Worm (Caenorhabditis elegans) whole organism, L2 larva: ENCODE data around the gene ntl-3.

Experiments
- ZK546.5 ChIP-seq: sonication (generic microtip); optimal IDR thresholded peaks from 2 replicates; lab custom pipeline; 2017; ENCODE audit warnings: missing biosample characterization, missing genetic modification characterization
- aly-2 ChIP-seq: fragments of 150-350 bp; optimal IDR thresholded peaks from 2 replicates; lab custom pipeline; 2014; ENCODE audit warnings: missing biosample characterization, missing genetic modification characterization
- ceh-82 ChIP-seq: fragments of 150-350 bp; optimal IDR thresholded peaks from 2 replicates; lab custom pipeline; 2014; ENCODE audit warnings: missing biosample characterization, missing genetic modification characterization
- gmeb-1 ChIP-seq: fragments of 150-350 bp; optimal IDR thresholded peaks from 2 replicates; lab custom pipeline; 2014; ENCODE audit warnings: missing biosample characterization, missing genetic modification characterization
- lsy-2 ChIP-seq, 2 experiments: fragments of 150-350 bp in 1 of 2; sonication (generic microtip) in 1 of 2; optimal IDR thresholded peaks; 2 replicates each; lab custom pipeline; 2014 to 2017; ENCODE audit warnings: missing biosample characterization in 2 of 2, missing genetic modification characterization in 2 of 2
- nhr-237 ChIP-seq: fragments of 150-350 bp; optimal IDR thresholded peaks from 2 replicates; lab custom pipeline; 2014; ENCODE audit warnings: missing biosample characterization, missing genetic modification characterization
- nhr-6 ChIP-seq: fragments of 150-350 bp; optimal IDR thresholded peaks from 2 replicates; lab custom pipeline; 2014; ENCODE audit warnings: missing biosample characterization, missing genetic modification characterization
- nhr-77 ChIP-seq: fragments of 150-350 bp; optimal IDR thresholded peaks from 2 replicates; lab custom pipeline; 2014; ENCODE audit warnings: missing biosample characterization, missing genetic modification characterization
- skn-1 ChIP-seq: sonication (generic microtip); optimal IDR thresholded peaks from 2 replicates; lab custom pipeline; 2017; ENCODE audit warnings: missing biosample characterization, missing genetic modification characterization
- unc-62 ChIP-seq: fragments of 150-350 bp; optimal IDR thresholded peaks from 2 replicates; lab custom pipeline; 2014; ENCODE audit warnings: missing biosample characterization, missing genetic modification reagents, missing genetic modification characterization

- no peak for TF ChIP-seq nhr-77 (tag; lab: Kevin White, UChicago)
- TF ChIP-seq nhr-237 (tag; lab: Kevin White, UChicago), result no peak
- no peak for TF ChIP-seq ZK546.5 (tag; lab: Kevin White, UChicago)
- TF ChIP-seq aly-2, result no peak
- TF ChIP-seq skn-1 (tag; lab: Kevin White, UChicago), result no peak
- no peak for TF ChIP-seq lsy-2 (tag; optimal IDR thresholded peaks at IDR 0.05; lab: Kevin White, UChicago)
- no peak for TF ChIP-seq nhr-6
- no peak for TF ChIP-seq ceh-82 (tag; lab: Kevin White, UChicago)
- no peak for TF ChIP-seq unc-62 (GFP tag; lab: Kevin White, UChicago)
- no peak for TF ChIP-seq gmeb-1 (tag; lab: Kevin White, UChicago)
Measured at ce11 chrIII:11808818-11809217, 37.4 kb downstream of the ntl-3 start, which contains the start of gene C18D11.9.
